Worm (Caenorhabditis elegans): ENCODE results near the gene srg-17.

Gene srg-17

DNA sequence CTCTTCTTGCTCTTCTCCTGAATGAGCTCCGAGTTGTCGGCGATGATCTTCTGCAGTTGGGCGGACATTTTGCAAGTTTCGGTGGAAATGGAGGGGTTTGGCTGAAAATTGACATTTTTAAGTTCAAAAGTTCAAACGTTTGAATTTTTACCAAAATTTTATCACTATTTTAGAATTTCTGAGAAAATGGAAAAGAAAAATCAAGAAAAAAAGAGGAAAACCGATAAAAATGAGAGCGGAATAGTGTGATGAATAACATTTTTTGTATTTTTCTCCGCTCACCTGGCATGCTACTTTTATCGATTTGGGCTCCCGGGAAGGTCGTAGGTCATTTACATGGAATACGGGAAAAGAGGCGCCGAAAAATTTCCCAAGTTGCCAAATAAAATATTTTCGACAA is 11.6 kb downstream of the srg-17 start, which contains the start of gene F15A4.10:
Gene F15A4.10, minus strand, starts transcription at position 101 of the 400 bp plus-strand sequence.
- no peak for TF ChIP-seq mel-28 (tag; optimal IDR thresholded peaks at IDR 0.05; ENCODE audit: borderline replicate concordance)
- TF ChIP-seq pha-4 (tag; optimal IDR thresholded peaks at IDR 0.05), result no peak
- no peak for TF ChIP-seq akir-1 (GFP tag; optimal IDR thresholded peaks at IDR 0.05)
- TF ChIP-seq zfh-2 (GFP tag; conservative IDR thresholded peaks at IDR 0.05), result no peak
- TF ChIP-seq Y53F4B.3 (GFP tag; IDR thresholded peaks at IDR 0.05), result no peak
- TF ChIP-seq hmg-20 (GFP tag; IDR thresholded peaks at IDR 0.05), result no peak
- no peak for TF ChIP-seq Y56A3A.18 (GFP tag; IDR thresholded peaks at IDR 0.05)
- no peak for TF ChIP-seq aptf-2 (GFP tag; conservative IDR thresholded peaks at IDR 0.05)
- no peak for TF ChIP-seq unc-62 (GFP tag; optimal IDR thresholded peaks at IDR 0.05)
- no peak for TF ChIP-seq mes-4 (tag; optimal IDR thresholded peaks at IDR 0.05)
- TF ChIP-seq T07F8.4 (tag; optimal IDR thresholded peaks at IDR 0.05), result no peak
- TF ChIP-seq T26A5.8 (tag; optimal IDR thresholded peaks at IDR 0.05), result no peak
- no peak for TF ChIP-seq efl-1 (GFP tag; optimal IDR thresholded peaks at IDR 0.05)
- no peak for TF ChIP-seq zim-3 (tag; optimal IDR thresholded peaks at IDR 0.05)

DNA sequence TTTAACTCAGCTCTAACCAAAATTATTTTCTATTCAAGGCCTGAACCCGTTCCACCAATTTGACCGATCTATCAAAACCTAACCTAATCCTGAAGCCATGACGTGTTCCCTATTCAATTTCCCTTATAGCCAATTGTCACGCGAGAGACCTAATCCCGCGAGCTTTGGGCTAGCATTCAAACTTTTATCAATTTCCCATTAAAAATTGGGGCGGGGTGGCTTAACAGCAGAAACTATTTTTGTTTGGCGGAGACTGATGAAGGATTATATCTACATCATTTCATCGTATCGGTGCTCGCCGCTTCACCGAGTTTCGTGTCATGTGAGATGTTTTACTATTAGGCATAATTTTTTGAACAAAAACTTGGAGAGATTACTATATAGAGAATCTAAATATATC is 15.3 kb downstream of the srg-17 start:
- TF ChIP-seq tbx-9 (tag; optimal IDR thresholded peaks at IDR 0.05; ENCODE audit: borderline replicate concordance), result no peak
- no peak for TF ChIP-seq ceh-40 (GFP tag; IDR thresholded peaks at IDR 0.05)
- no peak for TF ChIP-seq athp-1 (tag; optimal IDR thresholded peaks at IDR 0.05)
- TF ChIP-seq D2030.7 (GFP tag; IDR thresholded peaks at IDR 0.05), result no peak
- TF ChIP-seq unc-62 (GFP tag; optimal IDR thresholded peaks at IDR 0.05), result no peak
- TF ChIP-seq atf-7 (tag; optimal IDR thresholded peaks at IDR 0.05), result no peak
- TF ChIP-seq ztf-25 (GFP tag; IDR thresholded peaks at IDR 0.05), result no peak
- TF ChIP-seq ceh-91 (GFP tag; IDR thresholded peaks at IDR 0.05), result no peak
- TF ChIP-seq ceh-58 (GFP tag; IDR thresholded peaks at IDR 0.05), result no peak
- TF ChIP-seq lsl-1 (GFP tag; optimal IDR thresholded peaks at IDR 0.05), result no peak
- TF ChIP-seq attf-3 (GFP tag; conservative IDR thresholded peaks at IDR 0.05), result no peak
- TF ChIP-seq hmg-1.2 (GFP tag; IDR thresholded peaks at IDR 0.05), result no peak

DNA sequence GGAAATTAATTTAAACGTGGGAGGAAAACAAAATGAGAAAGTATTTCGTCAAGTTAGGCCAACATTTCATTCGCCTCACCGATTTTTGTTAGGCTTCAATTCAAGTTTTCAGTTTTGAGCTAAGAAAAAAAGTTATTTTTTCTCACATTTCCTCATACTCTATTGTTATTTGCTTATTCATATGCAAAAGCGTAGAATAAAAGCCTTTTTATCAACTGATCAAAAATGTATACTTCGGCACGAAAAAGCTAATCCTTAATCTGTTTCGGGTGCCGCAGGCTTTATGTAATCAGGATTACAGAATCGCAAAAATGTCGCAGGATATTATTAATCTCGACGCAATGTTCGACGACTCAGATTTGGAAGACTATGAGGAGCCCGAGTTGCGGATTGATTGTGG is 16.4 kb downstream of the srg-17 start, which contains the start of gene T21B4.15:
Gene T21B4.15, plus strand, starts transcription at position 301 of the 400 bp plus-strand sequence.
- TF ChIP-seq madf-10 (tag; optimal IDR thresholded peaks at IDR 0.05) (no peak), ztf-3 (GFP tag; optimal IDR thresholded peaks at IDR 0.05) (no peak), nhr-120 (GFP tag; IDR thresholded peaks at IDR 0.05) (no peak), zim-3 (tag; optimal IDR thresholded peaks at IDR 0.05) (no peak), egrh-3 (GFP tag; IDR thresholded peaks at IDR 0.05) (no peak), nhr-179 (tag; optimal IDR thresholded peaks at IDR 0.05) (no peak), Y56A3A.18 (GFP tag; IDR thresholded peaks at IDR 0.05) (no peak), lin-40 (tag; optimal IDR thresholded peaks at IDR 0.05) (no peak), B0019.2 (GFP tag; conservative IDR thresholded peaks at IDR 0.05) (no peak), ceh-40 (GFP tag; IDR thresholded peaks at IDR 0.05) (no peak), snpc-1.1 (tag; optimal IDR thresholded peaks at IDR 0.05; ENCODE audit: insufficient read depth) (no peak), F57C9.4 (tag; optimal IDR thresholded peaks at IDR 0.05) (no peak), F22D6.2 (tag; optimal IDR thresholded peaks at IDR 0.05) (no peak), gei-17 (GFP tag; optimal IDR thresholded peaks at IDR 0.05) (no peak), T26A5.8 (tag; optimal IDR thresholded peaks at IDR 0.05) (no peak), C06A6.2 (GFP tag; conservative IDR thresholded peaks at IDR 0.05) (no peak), mel-28 (tag; optimal IDR thresholded peaks at IDR 0.05; ENCODE audit: borderline replicate concordance) (no peak)

Measured in whole organism, young adult.